Worm (Caenorhabditis elegans): ENCODE measurements around the gene C07A9.10.

DNA sequence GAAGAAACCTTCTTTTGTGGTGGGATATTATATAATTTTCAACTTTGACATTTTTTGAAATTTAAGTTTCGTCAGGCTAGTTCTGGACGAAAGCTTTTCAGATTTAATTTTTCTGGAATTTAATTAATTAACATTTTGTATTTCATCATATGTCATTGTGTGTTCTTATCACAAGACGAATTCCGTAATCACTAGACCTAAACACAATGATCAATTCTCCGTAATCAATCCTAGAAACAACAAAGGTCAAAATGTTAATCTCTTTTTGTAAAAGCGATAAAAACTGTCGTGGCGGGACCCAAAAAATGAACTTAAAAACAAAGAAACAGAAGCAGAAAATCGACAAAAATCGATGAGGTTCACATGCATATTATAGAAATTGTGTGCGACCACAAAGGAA, 28.9 kb upstream of the C07A9.10 start:
- TF ChIP-seq klf-2 (GFP tag; conservative IDR thresholded peaks at IDR 0.05) (no peak), flt-1 (GFP tag; IDR thresholded peaks at IDR 0.05) (no peak), tab-1 (GFP tag; IDR thresholded peaks at IDR 0.05) (no peak), cog-1 (tag; optimal IDR thresholded peaks at IDR 0.05) (no peak)
